Fruit fly (Drosophila melanogaster): ENCODE measurements around the gene S6KL.

The S6KL gene

dm6 chrX:18788143-18788745 lies at the start of gene S6KL, which contains the start of gene CG6961:
TSS of gene S6KL (plus strand) at chrX:18788464.
TSS of gene CG6961 (minus strand) at chrX:18788210.
- peak; percentile 8 for TF ChIP-seq CG17801 (GFP tag; optimal IDR thresholded peaks at IDR 0.05; ENCODE audit: partially characterized antibody)

DNA sequence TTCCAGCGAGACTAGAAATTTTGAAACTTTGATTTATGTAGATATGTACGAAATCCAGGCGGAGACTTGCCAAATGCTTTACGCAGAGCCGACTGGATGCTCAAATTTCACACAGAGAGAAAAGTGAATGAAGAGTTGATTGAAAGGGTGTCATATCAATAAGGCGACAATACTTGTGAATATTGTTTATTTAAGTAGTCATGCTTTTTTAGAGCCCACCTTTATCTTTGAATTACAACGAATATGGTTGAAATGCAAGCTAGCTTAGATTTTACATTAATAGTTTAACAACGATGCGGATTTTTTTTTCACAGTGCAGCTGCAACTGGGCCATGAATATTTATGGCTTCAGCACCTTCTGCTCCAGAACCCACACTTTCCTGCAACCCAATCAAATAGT lies 48.5 kb upstream of the S6KL start, which contains the start of gene CG6873:
CG6873 (minus strand) TSS at position 101 of the 400 bp plus-strand sequence.
- no peak for TF ChIP-seq CG17801 (GFP tag; optimal IDR thresholded peaks at IDR 0.05; ENCODE audit: partially characterized antibody)

dm6 chrX:18748206-18748605 lies 40.1 kb upstream of the S6KL start, which contains the start of gene CG12609:
TSS of gene CG12609 (minus strand) at chrX:18748306.
- no peak for TF ChIP-seq CG17801 (GFP tag; optimal IDR thresholded peaks at IDR 0.05; ENCODE audit: partially characterized antibody)

dm6 chrX:18771356-18771755 lies 16.9 kb upstream of the S6KL start:
- TF ChIP-seq CG17801 (GFP tag; optimal IDR thresholded peaks at IDR 0.05; ENCODE audit: partially characterized antibody) = no peak

- TF ChIP-seq CG17801 (GFP tag; optimal IDR thresholded peaks at IDR 0.05; ENCODE audit: partially characterized antibody) = no peak
Observed at dm6 chrX:18771995-18772394, 16.3 kb upstream of the S6KL start.

DNA sequence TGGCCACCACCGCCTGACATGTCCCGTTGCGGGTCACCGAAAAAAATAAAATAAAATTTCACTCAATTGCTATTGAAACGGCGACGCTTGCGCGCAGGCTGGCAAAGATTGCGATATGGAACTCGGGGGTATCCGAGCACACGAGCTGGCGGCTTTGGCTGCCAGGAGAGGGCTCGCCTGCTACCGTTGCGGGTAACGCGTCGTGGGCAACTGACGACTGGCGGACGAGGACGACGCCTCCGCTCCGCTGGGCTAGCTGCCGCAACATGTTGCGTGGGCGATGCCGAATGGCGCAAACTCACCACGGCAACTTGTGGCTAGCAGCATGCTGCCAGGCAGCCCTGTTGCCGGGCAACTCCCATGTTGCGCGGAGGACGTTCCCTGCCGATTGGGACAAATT lies 14.4 kb upstream of the S6KL start, which contains the start of gene CCKLR-17D3:
CCKLR-17D3 (minus strand) TSS at position 211 of the 400 bp plus-strand sequence.
- TF ChIP-seq CG17801 (GFP tag; optimal IDR thresholded peaks at IDR 0.05; ENCODE audit: partially characterized antibody) = no peak

DNA sequence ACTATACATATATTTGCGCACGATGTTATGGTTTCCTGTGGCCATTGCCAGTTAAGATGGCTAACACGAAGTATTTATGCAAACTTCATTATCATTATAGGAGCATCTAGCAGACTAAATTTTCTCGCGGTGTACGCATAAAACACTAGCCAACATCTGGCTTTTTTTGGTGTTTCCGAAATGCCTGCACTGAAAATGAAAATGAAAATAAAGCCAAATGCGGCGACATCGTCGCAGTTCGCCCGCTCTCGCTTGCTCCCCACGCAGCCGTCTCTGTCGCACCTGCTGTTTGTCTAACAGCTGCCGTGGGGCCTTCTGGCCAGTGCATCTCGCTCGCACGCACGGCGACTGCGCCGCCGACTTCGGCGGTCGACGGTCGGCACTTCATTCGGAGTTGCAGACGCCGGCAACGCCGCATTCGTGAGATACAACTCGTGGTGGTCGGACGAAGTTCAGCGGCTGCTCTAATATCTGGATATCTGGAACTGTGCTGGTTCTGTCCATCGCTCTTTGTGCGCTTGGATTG lies 13.4 kb upstream of the S6KL start, which contains the start of gene CG6891:
CG6891 (plus strand) TSS at position 411 of the 526 bp plus-strand sequence.
- TF ChIP-seq CG17801 (GFP tag; optimal IDR thresholded peaks at IDR 0.05; ENCODE audit: partially characterized antibody) = peak; percentile 6

dm6 chrX:18775839-18776538 lies 12.3 kb upstream of the S6KL start:
- no peak for TF ChIP-seq CG17801 (GFP tag; optimal IDR thresholded peaks at IDR 0.05; ENCODE audit: partially characterized antibody)

- TF ChIP-seq CG17801 (GFP tag; optimal IDR thresholded peaks at IDR 0.05; ENCODE audit: partially characterized antibody) = no peak
Observed at dm6 chrX:18776976-18777925, 11.0 kb upstream of the S6KL start.

DNA sequence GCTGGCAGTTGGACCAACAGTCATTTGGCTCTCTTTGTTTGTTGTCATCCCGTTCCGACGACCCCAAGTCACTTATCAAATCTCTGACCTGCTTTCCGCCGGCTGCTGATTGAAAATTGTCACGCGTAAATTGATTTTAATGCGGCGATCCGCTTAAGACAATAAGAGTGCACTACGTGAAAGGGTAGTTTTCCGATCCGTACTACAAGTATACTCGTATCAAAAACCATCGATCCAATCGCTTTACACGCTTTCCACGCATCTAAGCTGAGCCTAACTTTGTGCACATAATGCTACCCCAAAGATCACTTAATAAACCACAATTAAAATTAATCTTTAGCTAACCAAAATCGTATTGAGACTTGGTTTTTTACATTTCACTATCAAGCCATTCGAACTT lies 8.6 kb upstream of the S6KL start:
- no peak for TF ChIP-seq CG17801 (GFP tag; optimal IDR thresholded peaks at IDR 0.05; ENCODE audit: partially characterized antibody)

dm6 chrX:18780260-18780659 lies 8.0 kb upstream of the S6KL start:
- TF ChIP-seq CG17801 (GFP tag; optimal IDR thresholded peaks at IDR 0.05; ENCODE audit: partially characterized antibody) = no peak

DNA sequence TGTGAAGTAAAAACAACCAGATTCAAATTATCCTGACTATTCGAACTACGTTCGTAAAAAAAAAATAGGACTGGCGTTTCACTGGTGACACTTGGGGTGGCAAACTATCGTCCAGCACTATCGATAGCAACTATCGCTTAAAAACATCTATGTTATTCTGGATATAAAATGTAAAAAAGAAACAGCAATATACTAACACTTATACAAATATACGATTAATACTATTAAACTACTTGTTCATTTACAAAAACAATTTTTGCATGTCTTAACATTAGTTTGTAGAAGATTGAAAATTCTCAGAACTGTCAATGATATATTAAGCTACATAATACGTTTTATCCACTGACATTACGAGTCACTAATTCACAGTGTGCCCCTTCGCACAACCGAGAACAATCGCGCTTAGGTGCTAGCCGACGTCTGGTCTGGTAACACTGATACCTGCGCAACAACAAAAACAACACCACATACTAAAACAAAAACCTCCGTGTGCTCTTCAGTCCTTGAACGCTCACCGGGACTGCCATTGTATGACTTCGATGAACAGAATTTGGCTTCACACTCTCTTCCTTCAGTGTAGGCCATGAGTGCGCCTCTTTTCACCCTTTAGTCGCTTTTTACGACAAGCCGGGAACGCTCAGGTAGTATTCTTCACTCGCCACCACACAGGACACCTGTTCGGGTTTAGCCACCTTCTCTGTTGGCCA lies 4.7 kb upstream of the S6KL start, which contains the start of gene CG18259:
CG18259 (minus strand) TSS at position 78 of the 707 bp plus-strand sequence.
- TF ChIP-seq CG17801 (GFP tag; optimal IDR thresholded peaks at IDR 0.05; ENCODE audit: partially characterized antibody) = no peak

DNA sequence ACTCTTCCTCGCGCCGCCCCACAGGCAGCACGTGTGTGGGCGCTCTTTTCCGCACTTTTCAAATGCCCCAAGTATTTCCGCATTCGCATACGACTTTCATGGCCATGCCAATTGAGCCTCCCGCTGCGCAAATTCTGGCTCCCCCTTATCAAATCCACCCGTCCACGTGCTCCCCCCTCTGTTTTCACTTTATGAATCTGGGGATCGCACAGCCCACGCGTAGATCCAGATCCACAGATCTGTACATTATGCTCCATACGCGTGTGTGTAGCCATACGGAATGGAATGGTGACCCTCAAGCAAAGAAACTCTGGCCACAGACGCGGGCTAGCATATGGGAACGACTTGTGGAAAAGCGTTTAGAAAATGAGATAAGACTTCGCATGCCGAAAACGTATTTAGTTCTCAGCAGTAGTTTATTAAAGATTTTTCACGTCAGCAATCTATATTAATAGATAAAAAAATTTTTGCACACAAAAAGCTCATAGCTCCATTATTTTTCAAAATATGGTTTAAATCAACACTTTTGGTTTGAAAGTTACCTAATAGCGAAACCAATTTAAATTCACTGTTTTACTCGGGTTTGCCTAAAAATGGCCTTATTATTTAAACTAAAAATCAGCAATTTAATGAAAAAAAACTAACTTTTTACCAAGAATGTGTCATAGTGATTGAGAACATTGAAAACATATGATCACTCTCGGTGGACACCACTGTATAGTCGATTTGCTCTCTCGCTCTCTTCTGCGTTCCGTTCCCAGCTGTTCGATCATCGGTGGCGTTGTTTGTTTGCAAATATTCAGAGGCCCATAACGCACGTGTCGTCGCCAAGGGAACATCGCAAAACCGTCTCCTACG lies 1.3 kb downstream of the S6KL start:
- TF ChIP-seq CG17801 (GFP tag; optimal IDR thresholded peaks at IDR 0.05; ENCODE audit: partially characterized antibody) = peak; percentile 4

Measured in ovary, adult (tissue).